Worm (Caenorhabditis elegans) whole organism, young adult: ENCODE measurements around the gene atf-6.

Source experiments
- C17E4.6 ChIP-seq: fragments of 200-800 bp; sonication (Bioruptor generic); IDR thresholded peaks from 2 replicates; pipeline ENCODE4 v1.3.6; 2022; ENCODE audit warnings: missing genetic modification reagents, missing genetic modification characterization, missing compliant biosample characterization
- F49E8.2 ChIP-seq: sonication (generic microtip); optimal IDR thresholded peaks from 3 replicates; lab custom pipeline; 2017; ENCODE audit warnings: missing genetic modification characterization, mild to moderate bottlenecking, missing compliant biosample characterization, antibody characterized with exemption, moderate library complexity; ENCODE audit not compliant: insufficient read depth
- F57C9.4 ChIP-seq: sonication (generic microtip); optimal IDR thresholded peaks from 2 replicates; lab custom pipeline; 2017; ENCODE audit warnings: mild to moderate bottlenecking, missing genetic modification characterization, missing compliant biosample characterization
- T26A5.8 ChIP-seq: sonication (generic microtip); optimal IDR thresholded peaks from 2 replicates; lab custom pipeline; 2016; ENCODE audit warnings: missing genetic modification characterization, missing compliant biosample characterization
- aptf-2 ChIP-seq: fragments of 200-800 bp; sonication (Bioruptor generic); conservative IDR thresholded peaks from 2 replicates; pipeline ENCODE4 v1.3.6; 2022; ENCODE audit warnings: missing genetic modification reagents, missing genetic modification characterization, missing compliant biosample characterization
- attf-5 ChIP-seq: fragments of 200-800 bp; sonication (Bioruptor generic); optimal IDR thresholded peaks from 2 replicates; lab custom pipeline; 2018; ENCODE audit warnings: mild to moderate bottlenecking, missing genetic modification characterization, missing compliant biosample characterization
- bed-2 ChIP-seq: fragments of 200-800 bp; sonication (Bioruptor generic); IDR thresholded peaks from 2 replicates; pipeline ENCODE4 v1.3.6; 2022; ENCODE audit warnings: missing genetic modification reagents, missing genetic modification characterization, missing compliant biosample characterization
- cebp-1 ChIP-seq, 2 experiments: fragments of 200-800 bp in 1 of 2; sonication (Bioruptor generic) in 1 of 2; sonication (generic microtip) in 1 of 2; IDR thresholded peaks in 1 of 2; optimal IDR thresholded peaks in 1 of 2; 2 replicates each; pipeline versions ENCODE4 v1.3.6 to Lab custom; 2017 to 2022; ENCODE audit warnings: missing compliant biosample characterization in 2 of 2, missing genetic modification characterization in 2 of 2, mild to moderate bottlenecking in 1 of 2, missing genetic modification reagents in 1 of 2, moderate library complexity in 1 of 2
- ceh-27 ChIP-seq: fragments of 200-800 bp; sonication (Bioruptor generic); optimal IDR thresholded peaks from 2 replicates; lab custom pipeline; 2018; ENCODE audit warnings: mild to moderate bottlenecking, missing genetic modification characterization, moderate library complexity, missing compliant biosample characterization
- ceh-40 ChIP-seq: fragments of 200-800 bp; sonication (Bioruptor generic); IDR thresholded peaks from 2 replicates; pipeline ENCODE4 v1.3.6; 2022; ENCODE audit warnings: missing genetic modification characterization, missing compliant biosample characterization
- ceh-58 ChIP-seq: fragments of 200-800 bp; sonication (Bioruptor generic); IDR thresholded peaks from 2 replicates; pipeline ENCODE4 v1.3.6; 2022; ENCODE audit warnings: missing genetic modification characterization, missing compliant biosample characterization
- chd-7 ChIP-seq: sonication (generic microtip); optimal IDR thresholded peaks from 2 replicates; lab custom pipeline; 2016; ENCODE audit warnings: mild to moderate bottlenecking, missing genetic modification characterization, moderate library complexity, missing compliant biosample characterization
- die-1 ChIP-seq: sonication (generic microtip); optimal IDR thresholded peaks from 2 replicates; lab custom pipeline; 2016; ENCODE audit warnings: missing genotype, mild to moderate bottlenecking, missing genetic modification characterization, missing compliant biosample characterization
- dox-1 ChIP-seq: fragments of 200-800 bp; sonication (Bioruptor generic); IDR thresholded peaks from 2 replicates; pipeline ENCODE4 v1.3.6; 2022; ENCODE audit warnings: missing genetic modification reagents, missing genetic modification characterization, missing compliant biosample characterization
- dpl-1 ChIP-seq: fragments of 150-350 bp; optimal IDR thresholded peaks from 2 replicates; lab custom pipeline; 2014; ENCODE audit warnings: missing biosample characterization, missing genetic modification reagents, missing genetic modification characterization
- egrh-3 ChIP-seq: fragments of 200-800 bp; sonication (Bioruptor generic); IDR thresholded peaks from 2 replicates; pipeline ENCODE4 v1.3.6; 2022; ENCODE audit warnings: missing genetic modification reagents, missing genetic modification characterization, missing compliant biosample characterization
- fkh-3 ChIP-seq: sonication (generic microtip); optimal IDR thresholded peaks from 2 replicates; lab custom pipeline; 2016; ENCODE audit warnings: mild to moderate bottlenecking, missing genetic modification characterization, missing compliant biosample characterization
- gei-17 ChIP-seq: fragments of 200-800 bp; sonication (Bioruptor generic); optimal IDR thresholded peaks from 2 replicates; lab custom pipeline; 2018; ENCODE audit warnings: mild to moderate bottlenecking, missing genetic modification characterization, missing compliant biosample characterization
- hrde-1 ChIP-seq: sonication (generic microtip); optimal IDR thresholded peaks from 2 replicates; lab custom pipeline; 2016; ENCODE audit warnings: missing genetic modification characterization, mild to moderate bottlenecking, missing compliant biosample characterization, moderate library complexity, missing genotype, missing genetic modification reagents, borderline replicate concordance
- let-526 ChIP-seq: fragments of 200-800 bp; sonication (Bioruptor generic); IDR thresholded peaks from 2 replicates; pipeline ENCODE4 v1.3.6; 2022; ENCODE audit warnings: missing genetic modification reagents, missing genetic modification characterization, missing compliant biosample characterization
- mcd-1 ChIP-seq: fragments of 200-800 bp; sonication (Bioruptor generic); IDR thresholded peaks from 2 replicates; pipeline ENCODE4 v1.3.6; 2022; ENCODE audit warnings: missing genetic modification reagents, missing genetic modification characterization, missing compliant biosample characterization
- nfya-2 ChIP-seq: fragments of 200-800 bp; sonication (Bioruptor generic); IDR thresholded peaks from 2 replicates; pipeline ENCODE4 v1.3.6; 2022; ENCODE audit warnings: missing genetic modification reagents, missing genetic modification characterization, missing compliant biosample characterization
- nhr-120 ChIP-seq: fragments of 200-800 bp; sonication (Bioruptor generic); IDR thresholded peaks from 2 replicates; pipeline ENCODE4 v1.3.6; 2022; ENCODE audit warnings: missing genetic modification characterization, missing compliant biosample characterization
- nhr-179 ChIP-seq: sonication (generic microtip); optimal IDR thresholded peaks from 2 replicates; lab custom pipeline; 2016; ENCODE audit warnings: mild to moderate bottlenecking, missing genetic modification characterization, missing compliant biosample characterization
- nhr-27 ChIP-seq: fragments of 200-800 bp; sonication (Bioruptor generic); optimal IDR thresholded peaks from 2 replicates; lab custom pipeline; 2018; ENCODE audit warnings: mild to moderate bottlenecking, missing genetic modification characterization, moderate library complexity, missing compliant biosample characterization
- pbrm-1 ChIP-seq: fragments of 200-800 bp; sonication (Bioruptor generic); IDR thresholded peaks from 2 replicates; pipeline ENCODE4 v1.3.6; 2022; ENCODE audit warnings: missing genetic modification reagents, missing genetic modification characterization, missing compliant biosample characterization
- rcor-1 ChIP-seq: fragments of 200-800 bp; sonication (Bioruptor generic); IDR thresholded peaks from 2 replicates; pipeline ENCODE4 v1.3.6; 2022; ENCODE audit warnings: missing genetic modification reagents, missing genetic modification characterization, missing compliant biosample characterization
- rec-8 ChIP-seq, 2 experiments: sonication (generic microtip); optimal IDR thresholded peaks; 2 replicates each; lab custom pipeline; 2016; ENCODE audit warnings: mild to moderate bottlenecking in 2 of 2, missing genetic modification characterization in 2 of 2, missing genetic modification reagents in 2 of 2, missing genotype in 2 of 2, missing biosample characterization in 1 of 2, missing compliant biosample characterization in 1 of 2, moderate library complexity in 1 of 2
- snpc-1.3 ChIP-seq: sonication (generic microtip); optimal IDR thresholded peaks from 2 replicates; lab custom pipeline; 2017; ENCODE audit warnings: missing genetic modification characterization, mild to moderate bottlenecking, missing compliant biosample characterization, antibody characterized with exemption, moderate library complexity, missing genotype, missing genetic modification reagents; ENCODE audit not compliant: insufficient read depth
- tbp1 ChIP-seq: fragments of 200-800 bp; sonication (Bioruptor generic); optimal IDR thresholded peaks from 2 replicates; lab custom pipeline; 2018; ENCODE audit warnings: mild to moderate bottlenecking, missing genetic modification characterization, missing compliant biosample characterization
- xnd-1 ChIP-seq: sonication (generic microtip); optimal IDR thresholded peaks from 2 replicates; lab custom pipeline; 2016; ENCODE audit warnings: missing genotype, missing genetic modification reagents, missing genetic modification characterization, missing compliant biosample characterization
- ztf-22 ChIP-seq: fragments of 200-800 bp; sonication (Bioruptor generic); optimal IDR thresholded peaks from 2 replicates; lab custom pipeline; 2018; ENCODE audit warnings: mild to moderate bottlenecking, missing genetic modification characterization, moderate library complexity, missing compliant biosample characterization
- ztf-25 ChIP-seq: fragments of 200-800 bp; sonication (Bioruptor generic); IDR thresholded peaks from 2 replicates; pipeline ENCODE4 v1.3.6; 2022; ENCODE audit warnings: missing genetic modification reagents, missing genetic modification characterization, missing compliant biosample characterization
- ztf-28 ChIP-seq: fragments of 200-800 bp; sonication (Bioruptor generic); IDR thresholded peaks from 2 replicates; pipeline ENCODE4 v1.3.6; 2022; ENCODE audit warnings: missing genetic modification reagents, missing genetic modification characterization, missing compliant biosample characterization
- ztf-3 ChIP-seq: fragments of 200-800 bp; sonication (Bioruptor generic); optimal IDR thresholded peaks from 2 replicates; lab custom pipeline; 2018; ENCODE audit warnings: mild to moderate bottlenecking, missing genetic modification characterization, missing compliant biosample characterization
- ztf-6 ChIP-seq: fragments of 200-800 bp; sonication (Bioruptor generic); IDR thresholded peaks from 2 replicates; pipeline ENCODE4 v1.3.6; 2022; ENCODE audit warnings: missing genetic modification reagents, missing genetic modification characterization, missing compliant biosample characterization

Gene atf-6

DNA sequence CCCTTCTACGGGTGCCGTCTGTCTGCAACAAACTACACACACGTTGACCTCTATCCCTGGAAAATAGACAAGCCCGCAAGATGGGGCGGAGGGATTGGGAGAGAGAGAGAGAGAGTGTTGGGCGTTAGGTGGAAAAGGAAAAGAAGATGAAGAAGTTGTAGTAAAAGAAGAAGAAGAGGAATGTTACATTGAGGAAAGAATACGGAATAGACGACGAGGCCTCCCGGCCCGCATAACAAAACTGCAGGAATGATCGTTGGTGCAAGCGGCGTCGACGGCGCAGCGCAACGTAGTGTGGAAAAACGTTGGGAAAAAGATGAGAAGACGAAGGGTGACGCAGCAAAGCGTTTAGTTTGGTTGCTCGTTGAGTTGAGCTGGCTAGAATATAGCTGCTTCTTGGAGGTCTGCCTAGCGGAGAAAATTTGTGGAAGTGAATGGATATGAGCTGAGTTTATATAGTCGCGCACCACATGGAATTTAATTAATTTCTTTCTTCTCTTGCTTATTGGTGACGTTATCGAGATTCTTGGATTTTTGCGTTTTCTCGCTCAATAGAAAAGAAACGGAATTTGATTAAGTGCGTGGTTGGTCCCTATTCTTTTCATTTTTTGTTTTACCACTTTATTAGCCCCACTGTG, 29.5 kb downstream of the atf-6 start (continued):
- TF ChIP-seq nhr-27 (tag; lab: Kevin White, UChicago) (no peak), gei-17 (no peak), ztf-22 (GFP tag; lab: Kevin White, UChicago) (no peak), egrh-3 (peak; percentile 13; the same call in 1 of the 2 replicates), ceh-58 (GFP tag; lab: Robert Waterston, UW) (no peak), ceh-40 (no peak), tbp1 (GFP tag; lab: Kevin White, UChicago) (no peak), attf-5 (GFP tag; lab: Kevin White, UChicago) (no peak), bed-2 (GFP tag; lab: Robert Waterston, UW) (no peak), snpc-1.3 (tag; lab: Kevin White, UChicago) (no peak), nhr-120 (GFP tag; lab: Robert Waterston, UW) (no peak), chd-7 (tag; lab: Kevin White, UChicago) (no peak), C17E4.6 (no peak), mcd-1 (GFP tag; lab: Robert Waterston, UW) (peak; percentile 30), dpl-1 (GFP tag; lab: Kevin White, UChicago) (no peak), xnd-1 (tag; lab: Kevin White, UChicago) (no peak), ztf-6 (no peak), pbrm-1 (GFP tag; lab: Robert Waterston, UW) (no peak), nhr-179 (tag; lab: Kevin White, UChicago) (no peak), ztf-25 (GFP tag; lab: Robert Waterston, UW) (no peak), hrde-1 (no peak), die-1 (no peak), F49E8.2 (no peak), F57C9.4 (no peak), nfya-2 (GFP tag; lab: Robert Waterston, UW) (no peak), dox-1 (GFP tag; lab: Robert Waterston, UW) (peak; percentile 25; the same call in 1 of the 2 replicates)
- TF ChIP-seq, all 124 proteins: peak for 9

DNA sequence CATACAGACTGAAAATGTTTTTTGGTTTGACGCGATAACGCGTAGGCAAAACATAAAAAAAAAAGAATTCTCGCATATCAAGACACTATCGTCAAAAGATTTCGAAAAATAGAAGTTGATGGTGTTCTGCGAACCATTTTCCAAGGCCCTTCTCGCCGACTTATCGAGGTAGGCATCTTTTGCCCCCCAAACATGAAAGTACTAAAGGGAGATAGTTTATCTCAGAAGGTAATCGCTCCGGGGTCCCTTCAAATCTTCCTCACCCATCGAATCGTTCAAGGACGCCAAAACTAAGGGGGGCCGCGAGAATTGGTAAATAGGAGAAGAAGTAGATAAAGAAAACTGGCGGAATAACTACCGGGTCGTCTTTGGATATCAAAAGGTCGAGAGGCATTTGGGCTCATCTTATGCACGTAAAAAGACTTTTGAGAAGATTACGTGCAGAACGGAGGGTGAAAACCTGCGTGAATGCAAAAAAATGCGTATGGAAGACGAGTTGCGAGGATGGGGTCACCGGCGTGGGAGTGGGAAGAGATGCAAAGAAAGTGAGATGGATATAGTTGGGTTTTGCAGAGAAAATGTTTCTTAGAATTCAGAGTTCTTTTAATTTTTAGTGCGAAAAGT, 30.7 kb downstream of the atf-6 start:
- TF ChIP-seq fkh-3 (no peak), cebp-1 (GFP tag; IDR thresholded peaks at IDR 0.05; lab: Robert Waterston, UW) (no peak), cebp-1 (tag; optimal IDR thresholded peaks at IDR 0.05; lab: Kevin White, UChicago) (peak; percentile 1)
- TF ChIP-seq, all 124 proteins: peak for 1

DNA sequence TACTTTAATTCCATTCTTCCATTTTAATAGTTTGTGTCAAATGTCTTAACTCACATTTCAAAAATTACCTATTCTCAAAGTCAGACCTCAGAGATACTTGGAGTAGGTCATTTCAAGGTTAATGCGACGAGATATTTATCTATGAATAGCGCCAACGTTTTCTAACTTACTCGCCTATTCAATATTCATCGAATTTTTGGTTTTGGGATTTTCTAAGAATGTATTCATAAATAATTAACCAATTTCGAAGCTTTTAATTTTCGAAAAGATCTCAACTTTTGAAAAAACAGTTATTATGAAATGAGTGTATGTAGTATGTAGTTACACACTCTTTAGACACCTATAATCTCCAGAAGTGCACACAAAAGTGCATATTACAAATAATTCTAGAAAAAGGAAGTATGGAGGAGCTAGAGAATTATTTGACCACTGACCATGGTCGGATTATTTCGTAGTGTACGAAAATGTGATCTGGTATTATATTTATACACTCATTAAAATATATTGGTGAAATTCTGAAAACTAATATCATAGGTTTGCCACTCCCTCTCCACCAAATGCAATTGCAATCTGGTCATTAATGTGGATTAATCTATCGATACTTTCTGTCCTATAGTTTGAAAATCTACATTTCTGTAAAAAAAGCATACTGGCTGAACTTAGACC, 31.9 kb downstream of the atf-6 start:
- no peak for TF ChIP-seq die-1
- no peak for TF ChIP-seq T26A5.8 (tag; lab: Kevin White, UChicago)
- TF ChIP-seq xnd-1 (tag; lab: Kevin White, UChicago), result no peak
- TF ChIP-seq let-526 (GFP tag; lab: Robert Waterston, UW), result no peak
- no peak for TF ChIP-seq rcor-1 (GFP tag; lab: Robert Waterston, UW)
- TF ChIP-seq pbrm-1 (GFP tag; lab: Robert Waterston, UW), result no peak
- no peak for TF ChIP-seq ztf-28 (GFP tag; lab: Robert Waterston, UW)
- TF ChIP-seq ztf-3 (GFP tag; lab: Kevin White, UChicago), result no peak
- no peak for TF ChIP-seq rec-8 (tag; optimal IDR thresholded peaks at IDR 0.05; lab: Kevin White, UChicago)
- no peak for TF ChIP-seq ceh-27 (GFP tag; lab: Kevin White, UChicago)
- no peak for TF ChIP-seq dox-1 (GFP tag; lab: Robert Waterston, UW)
- TF ChIP-seq aptf-2 (GFP tag; lab: Robert Waterston, UW), result no peak
- TF ChIP-seq, all 124 proteins: peak for 0
